Worm (Caenorhabditis elegans) whole organism, late embryonic: ENCODE results near the gene srv-12.

Source experiments
- C08G9.2 ChIP-seq: sonication (generic microtip); optimal IDR thresholded peaks from 2 replicates; lab custom pipeline; 2016; ENCODE audit warnings: mild to moderate bottlenecking, missing genetic modification characterization, moderate library complexity, missing compliant biosample characterization
- F13H6.1 ChIP-seq: sonication (generic microtip); optimal IDR thresholded peaks from 2 replicates; lab custom pipeline; 2016; ENCODE audit warnings: missing genetic modification characterization, missing compliant biosample characterization
- Y22D7AL.16 ChIP-seq: sonication (generic microtip); optimal IDR thresholded peaks from 2 replicates; lab custom pipeline; 2016; ENCODE audit warnings: missing genetic modification characterization, missing compliant biosample characterization
- ahr-1 ChIP-seq: sonication (generic microtip); optimal IDR thresholded peaks from 2 replicates; lab custom pipeline; 2016; ENCODE audit warnings: missing genetic modification characterization, missing compliant biosample characterization
- ceh-19 ChIP-seq: fragments of 200-800 bp; sonication (Bioruptor generic); optimal IDR thresholded peaks from 2 replicates; lab custom pipeline; 2018; ENCODE audit warnings: mild to moderate bottlenecking, missing genetic modification characterization, missing compliant biosample characterization
- ceh-30 ChIP-seq: fragments of 150-350 bp; optimal IDR thresholded peaks from 2 replicates; lab custom pipeline; 2014; ENCODE audit warnings: missing biosample characterization, missing genetic modification characterization
- ceh-48 ChIP-seq: sonication (generic microtip); optimal IDR thresholded peaks from 2 replicates; lab custom pipeline; 2016; ENCODE audit warnings: missing genetic modification characterization, inconsistent platforms, missing compliant biosample characterization
- ceh-6 ChIP-seq: fragments of 200-800 bp; sonication (Bioruptor generic); optimal IDR thresholded peaks from 2 replicates; lab custom pipeline; 2018; ENCODE audit warnings: mild to moderate bottlenecking, missing genetic modification characterization, missing compliant biosample characterization
- ceh-9 ChIP-seq: sonication (generic microtip); optimal IDR thresholded peaks from 2 replicates; lab custom pipeline; 2016; ENCODE audit warnings: mild to moderate bottlenecking, missing genetic modification characterization, inconsistent platforms, missing compliant biosample characterization
- che-1 ChIP-seq: sonication (generic microtip); optimal IDR thresholded peaks from 2 replicates; lab custom pipeline; 2016; ENCODE audit warnings: mild to moderate bottlenecking, missing genetic modification characterization, missing compliant biosample characterization
- dve-1 ChIP-seq: sonication (generic microtip); optimal IDR thresholded peaks from 2 replicates; lab custom pipeline; 2017; ENCODE audit warnings: antibody characterized with exemption, mild to moderate bottlenecking, missing genetic modification characterization, missing compliant biosample characterization
- hlh-13 ChIP-seq: fragments of 200-800 bp; sonication (Bioruptor generic); optimal IDR thresholded peaks from 2 replicates; lab custom pipeline; 2018; ENCODE audit warnings: mild to moderate bottlenecking, missing genetic modification characterization, missing compliant biosample characterization
- lim-6 ChIP-seq: sonication (generic microtip); optimal IDR thresholded peaks from 2 replicates; lab custom pipeline; 2016; ENCODE audit warnings: missing genetic modification characterization, missing compliant biosample characterization
- madf-2 ChIP-seq: sonication (generic microtip); optimal IDR thresholded peaks from 2 replicates; lab custom pipeline; 2017; ENCODE audit warnings: missing genetic modification characterization, missing compliant biosample characterization
- mec-3 ChIP-seq: sonication (generic microtip); optimal IDR thresholded peaks from 2 replicates; lab custom pipeline; 2016; ENCODE audit warnings: borderline replicate concordance, missing genetic modification characterization, missing compliant biosample characterization
- nhr-11 ChIP-seq: fragments of 150-350 bp; optimal IDR thresholded peaks from 2 replicates; lab custom pipeline; 2014; ENCODE audit warnings: missing biosample characterization, missing genetic modification characterization
- nhr-232 ChIP-seq: sonication (generic microtip); optimal IDR thresholded peaks from 2 replicates; lab custom pipeline; 2016; ENCODE audit warnings: missing genetic modification characterization, missing compliant biosample characterization
- odd-2 ChIP-seq: sonication (generic microtip); optimal IDR thresholded peaks from 2 replicates; lab custom pipeline; 2017; ENCODE audit warnings: antibody characterized with exemption, mild to moderate bottlenecking, missing genetic modification characterization, missing compliant biosample characterization
- pat-9 ChIP-seq: fragments of 200-800 bp; sonication (Bioruptor generic); optimal IDR thresholded peaks from 2 replicates; lab custom pipeline; 2018; ENCODE audit warnings: mild to moderate bottlenecking, missing genetic modification characterization, moderate library complexity, missing compliant biosample characterization
- pax-1 ChIP-seq: fragments of 150-350 bp; optimal IDR thresholded peaks from 2 replicates; lab custom pipeline; 2014; ENCODE audit warnings: missing biosample characterization, missing genetic modification characterization
- pha-2 ChIP-seq: sonication (generic microtip); optimal IDR thresholded peaks from 2 replicates; lab custom pipeline; 2017; ENCODE audit warnings: mild to moderate bottlenecking, missing genetic modification characterization, missing compliant biosample characterization
- pqm-1 ChIP-seq: sonication (generic microtip); optimal IDR thresholded peaks from 2 replicates; lab custom pipeline; 2016; ENCODE audit warnings: missing genetic modification characterization, missing compliant biosample characterization
- ref-2 ChIP-seq: sonication (generic microtip); optimal IDR thresholded peaks from 2 replicates; lab custom pipeline; 2016; ENCODE audit warnings: missing genetic modification characterization, missing compliant biosample characterization
- sox-2 ChIP-seq: fragments of 200-800 bp; sonication (Bioruptor generic); IDR thresholded peaks from 2 replicates; pipeline ENCODE4 v1.3.6; 2022; ENCODE audit warnings: missing genetic modification reagents, missing genetic modification characterization, missing compliant biosample characterization
- tbx-2 ChIP-seq: sonication (generic microtip); optimal IDR thresholded peaks from 2 replicates; lab custom pipeline; 2016; ENCODE audit warnings: missing genetic modification characterization, missing compliant biosample characterization
- unc-3 ChIP-seq, 2 experiments: fragments of 200-800 bp in 1 of 2; sonication (Bioruptor generic) in 1 of 2; sonication (generic microtip) in 1 of 2; conservative IDR thresholded peaks in 1 of 2; optimal IDR thresholded peaks in 1 of 2; 2 replicates each; pipeline versions ENCODE4 v1.3.6 to Lab custom; 2016 to 2022; ENCODE audit warnings: missing compliant biosample characterization in 2 of 2, missing genetic modification characterization in 2 of 2, missing genetic modification reagents in 1 of 2
- unc-42 ChIP-seq: sonication (generic microtip); optimal IDR thresholded peaks from 2 replicates; lab custom pipeline; 2016; ENCODE audit warnings: missing genotype, missing genetic modification characterization, missing compliant biosample characterization
- unc-86 ChIP-seq: sonication (generic microtip); optimal IDR thresholded peaks from 2 replicates; lab custom pipeline; 2016; ENCODE audit warnings: missing genetic modification characterization, missing compliant biosample characterization
- ztf-16 ChIP-seq: sonication (generic microtip); optimal IDR thresholded peaks from 2 replicates; lab custom pipeline; 2017; ENCODE audit warnings: missing genetic modification characterization, missing compliant biosample characterization

The srv-12 gene

DNA sequence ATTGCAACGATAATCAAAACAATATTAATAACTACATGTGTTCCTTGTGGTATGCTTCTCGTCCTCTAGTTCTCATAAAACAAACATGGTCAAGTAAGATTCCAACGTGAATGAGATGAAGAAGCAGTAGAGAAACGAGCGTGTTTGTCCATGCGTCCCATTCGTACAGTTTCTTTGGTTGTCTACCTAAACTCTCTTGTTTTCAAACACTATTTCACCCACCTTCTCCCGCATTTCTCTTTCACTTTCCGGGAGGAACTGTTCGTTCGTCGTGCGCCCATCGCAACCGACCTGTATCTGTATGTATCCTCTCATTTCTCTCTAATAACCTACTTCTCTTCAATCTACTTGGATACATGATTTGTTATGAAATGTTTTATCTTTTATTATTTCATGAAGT lies 45.7 kb downstream of the srv-12 start:
- TF ChIP-seq mec-3 (tag; lab: Kevin White, UChicago) (no peak), ref-2 (tag; lab: Kevin White, UChicago) (peak; percentile 10)
- TF ChIP-seq, all 69 proteins: peak for 1

ce11 chrIV:10006792-10007191 lies 46.7 kb downstream of the srv-12 start, which contains the start of gene C47E12.13:
TSS of gene C47E12.13 (minus strand) at chrIV:10006892.
- no peak for TF ChIP-seq ceh-6 (GFP tag; lab: Kevin White, UChicago)
- TF ChIP-seq F13H6.1 (tag; lab: Kevin White, UChicago): no peak
- TF ChIP-seq unc-3 (GFP tag; conservative IDR thresholded peaks at IDR 0.05; lab: Robert Waterston, UW): no peak
- no peak for TF ChIP-seq unc-3 (tag; optimal IDR thresholded peaks at IDR 0.05; lab: Kevin White, UChicago)
- TF ChIP-seq hlh-13: no peak
- TF ChIP-seq unc-42 (tag; lab: Kevin White, UChicago): no peak
- TF ChIP-seq pat-9 (tag; lab: Kevin White, UChicago): no peak
- TF ChIP-seq lim-6 (tag; lab: Kevin White, UChicago): no peak
- no peak for TF ChIP-seq ceh-9
- TF ChIP-seq pax-1 (tag; lab: Kevin White, UChicago): no peak
- no peak for TF ChIP-seq ceh-19 (GFP tag; lab: Kevin White, UChicago)
- TF ChIP-seq C08G9.2 (tag; lab: Kevin White, UChicago): no peak
- no peak for TF ChIP-seq ceh-30 (tag; lab: Kevin White, UChicago)
- no peak for TF ChIP-seq sox-2 (GFP tag; lab: Robert Waterston, UW)
- TF ChIP-seq ahr-1: no peak
- no peak for TF ChIP-seq tbx-2 (tag; lab: Kevin White, UChicago)

- TF ChIP-seq unc-42 (tag; lab: Kevin White, UChicago) (no peak), che-1 (tag; lab: Kevin White, UChicago) (no peak), dve-1 (tag; lab: Kevin White, UChicago) (no peak), ceh-19 (GFP tag; lab: Kevin White, UChicago) (no peak), pax-1 (tag; lab: Kevin White, UChicago) (no peak), odd-2 (tag; lab: Kevin White, UChicago) (no peak), nhr-11 (tag; lab: Kevin White, UChicago) (no peak), unc-86 (no peak), nhr-232 (no peak), pha-2 (no peak), Y22D7AL.16 (tag; lab: Kevin White, UChicago) (no peak)
Observed at ce11 chrIV:10003372-10003771, 50.1 kb downstream of the srv-12 start, which contains the start of the genes C47E12.2 and sars-1. TSS of gene C47E12.2 (minus strand) at chrIV:10003502. TSS of gene sars-1 (plus strand) at chrIV:10003726.

- no peak for TF ChIP-seq ceh-48 (tag; lab: Kevin White, UChicago)
- TF ChIP-seq madf-2 (tag; lab: Kevin White, UChicago): no peak
- TF ChIP-seq nhr-232: no peak
- no peak for TF ChIP-seq pat-9 (tag; lab: Kevin White, UChicago)
- TF ChIP-seq ztf-16 (tag; lab: Kevin White, UChicago): no peak
- TF ChIP-seq unc-86: no peak
- no peak for TF ChIP-seq pqm-1 (tag; lab: Kevin White, UChicago)
- TF ChIP-seq odd-2 (tag; lab: Kevin White, UChicago): no peak
Observed at ce11 chrIV:10001748-10002147, 51.7 kb downstream of the srv-12 start, which contains the start of gene C47E12.3. TSS of gene C47E12.3 (minus strand) at chrIV:10001848.
